Worm (Caenorhabditis elegans) whole organism, L4/young adult: ENCODE results near the gene drd-1.

ENCODE experiments used
- dao-5 ChIP-seq: sonication (generic microtip); optimal IDR thresholded peaks from 2 replicates; lab custom pipeline; 2016; ENCODE audit warnings: missing genotype, missing genetic modification characterization, moderate library complexity, missing compliant biosample characterization
- him-1 ChIP-seq: sonication (generic microtip); optimal IDR thresholded peaks from 2 replicates; lab custom pipeline; 2016; ENCODE audit warnings: missing genotype, missing genetic modification reagents, missing genetic modification characterization, missing compliant biosample characterization

ce11 chrII:8380188-8380587, 7.7 kb upstream of the drd-1 start:
- TF ChIP-seq him-1 (tag; lab: Kevin White, UChicago) (no peak), dao-5 (no peak)
